Worm (Caenorhabditis elegans): ENCODE measurements around the gene cdh-7.

- TF ChIP-seq flt-1 (GFP tag; IDR thresholded peaks at IDR 0.05) (no peak), ama-1 (optimal IDR thresholded peaks at IDR 0.05) (no peak), hmg-4 (GFP tag; optimal IDR thresholded peaks at IDR 0.05) (no peak), tbx-11 (GFP tag; IDR thresholded peaks at IDR 0.05) (no peak), F13C5.2 (tag; optimal IDR thresholded peaks at IDR 0.05) (no peak)
Observed at ce11 chrII:14816086-14816485, 26.9 kb upstream of the cdh-7 start.

Data from whole organism, early embryonic.